Worm (Caenorhabditis elegans) whole organism, late embryonic: ENCODE measurements around the gene T15B12.1.

Experiments
- K09A11.1 ChIP-seq: sonication (generic microtip); optimal IDR thresholded peaks from 2 replicates; lab custom pipeline; 2017; ENCODE audit warnings: antibody characterized with exemption, mild to moderate bottlenecking, missing genetic modification characterization, missing compliant biosample characterization; ENCODE audit not compliant: insufficient read depth
- T23F11.4 ChIP-seq: fragments of 200-800 bp; sonication (Bioruptor generic); optimal IDR thresholded peaks from 2 replicates; lab custom pipeline; 2018; ENCODE audit warnings: mild to moderate bottlenecking, missing genetic modification characterization, missing compliant biosample characterization
- Y22D7AL.16 ChIP-seq: sonication (generic microtip); optimal IDR thresholded peaks from 2 replicates; lab custom pipeline; 2016; ENCODE audit warnings: missing genetic modification characterization, missing compliant biosample characterization
- ahr-1 ChIP-seq: sonication (generic microtip); optimal IDR thresholded peaks from 2 replicates; lab custom pipeline; 2016; ENCODE audit warnings: missing genetic modification characterization, missing compliant biosample characterization
- ama-1 ChIP-seq: fragments of 150-350 bp; optimal IDR thresholded peaks from 2 replicates; lab custom pipeline; 2014
- ceh-18 ChIP-seq: sonication (generic microtip); optimal IDR thresholded peaks from 2 replicates; lab custom pipeline; 2016; ENCODE audit warnings: missing genetic modification characterization, missing compliant biosample characterization
- ceh-19 ChIP-seq: fragments of 200-800 bp; sonication (Bioruptor generic); optimal IDR thresholded peaks from 2 replicates; lab custom pipeline; 2018; ENCODE audit warnings: mild to moderate bottlenecking, missing genetic modification characterization, missing compliant biosample characterization
- ceh-2 ChIP-seq: sonication (generic microtip); optimal IDR thresholded peaks from 2 replicates; lab custom pipeline; 2016; ENCODE audit warnings: missing genotype, missing genetic modification characterization, missing compliant biosample characterization
- ceh-31 ChIP-seq: sonication (generic microtip); optimal IDR thresholded peaks from 2 replicates; lab custom pipeline; 2016; ENCODE audit warnings: missing genetic modification characterization, missing compliant biosample characterization
- dve-1 ChIP-seq: sonication (generic microtip); optimal IDR thresholded peaks from 2 replicates; lab custom pipeline; 2017; ENCODE audit warnings: antibody characterized with exemption, mild to moderate bottlenecking, missing genetic modification characterization, missing compliant biosample characterization
- fax-1 ChIP-seq: sonication (generic microtip); optimal IDR thresholded peaks from 2 replicates; lab custom pipeline; 2016; ENCODE audit warnings: missing genotype, missing genetic modification characterization, missing compliant biosample characterization
- hlh-6 ChIP-seq: sonication (generic microtip); optimal IDR thresholded peaks from 2 replicates; lab custom pipeline; 2016; ENCODE audit warnings: missing genotype, missing genetic modification characterization, missing compliant biosample characterization
- lim-6 ChIP-seq: sonication (generic microtip); optimal IDR thresholded peaks from 2 replicates; lab custom pipeline; 2016; ENCODE audit warnings: missing genetic modification characterization, missing compliant biosample characterization
- lin-11 ChIP-seq: fragments of 200-800 bp; sonication (Bioruptor generic); optimal IDR thresholded peaks from 2 replicates; lab custom pipeline; 2018; ENCODE audit warnings: mild to moderate bottlenecking, missing genetic modification characterization, missing compliant biosample characterization
- mec-3 ChIP-seq: sonication (generic microtip); optimal IDR thresholded peaks from 2 replicates; lab custom pipeline; 2016; ENCODE audit warnings: borderline replicate concordance, missing genetic modification characterization, missing compliant biosample characterization
- nfya-1 ChIP-seq: sonication (generic microtip); optimal IDR thresholded peaks from 2 replicates; lab custom pipeline; 2017; ENCODE audit warnings: missing genetic modification characterization, mild to moderate bottlenecking, missing compliant biosample characterization, antibody characterized with exemption, moderate library complexity
- nhr-11 ChIP-seq: fragments of 150-350 bp; optimal IDR thresholded peaks from 2 replicates; lab custom pipeline; 2014; ENCODE audit warnings: missing biosample characterization, missing genetic modification characterization
- npax-4 ChIP-seq: sonication (generic microtip); optimal IDR thresholded peaks from 2 replicates; lab custom pipeline; 2016; ENCODE audit warnings: missing genetic modification characterization, missing compliant biosample characterization
- odd-2 ChIP-seq: sonication (generic microtip); optimal IDR thresholded peaks from 2 replicates; lab custom pipeline; 2017; ENCODE audit warnings: antibody characterized with exemption, mild to moderate bottlenecking, missing genetic modification characterization, missing compliant biosample characterization
- pax-1 ChIP-seq: fragments of 150-350 bp; optimal IDR thresholded peaks from 2 replicates; lab custom pipeline; 2014; ENCODE audit warnings: missing biosample characterization, missing genetic modification characterization
- pros-1 ChIP-seq: fragments of 150-350 bp; optimal IDR thresholded peaks from 2 replicates; lab custom pipeline; 2014; ENCODE audit warnings: missing biosample characterization, missing genetic modification reagents, missing genetic modification characterization
- ref-2 ChIP-seq: sonication (generic microtip); optimal IDR thresholded peaks from 2 replicates; lab custom pipeline; 2016; ENCODE audit warnings: missing genetic modification characterization, missing compliant biosample characterization
- sox-2 ChIP-seq: fragments of 200-800 bp; sonication (Bioruptor generic); IDR thresholded peaks from 2 replicates; pipeline ENCODE4 v1.3.6; 2022; ENCODE audit warnings: missing genetic modification reagents, missing genetic modification characterization, missing compliant biosample characterization
- unc-3 ChIP-seq, 2 experiments: fragments of 200-800 bp in 1 of 2; sonication (Bioruptor generic) in 1 of 2; sonication (generic microtip) in 1 of 2; conservative IDR thresholded peaks in 1 of 2; optimal IDR thresholded peaks in 1 of 2; 2 replicates each; pipeline versions ENCODE4 v1.3.6 to Lab custom; 2016 to 2022; ENCODE audit warnings: missing compliant biosample characterization in 2 of 2, missing genetic modification characterization in 2 of 2, missing genetic modification reagents in 1 of 2
- unc-42 ChIP-seq: sonication (generic microtip); optimal IDR thresholded peaks from 2 replicates; lab custom pipeline; 2016; ENCODE audit warnings: missing genotype, missing genetic modification characterization, missing compliant biosample characterization
- zip-5 ChIP-seq: sonication (generic microtip); optimal IDR thresholded peaks from 2 replicates; lab custom pipeline; 2016; ENCODE audit warnings: missing genetic modification characterization, missing compliant biosample characterization
- ztf-16 ChIP-seq: sonication (generic microtip); optimal IDR thresholded peaks from 2 replicates; lab custom pipeline; 2017; ENCODE audit warnings: missing genetic modification characterization, missing compliant biosample characterization

T15B12.1 gene

DNA sequence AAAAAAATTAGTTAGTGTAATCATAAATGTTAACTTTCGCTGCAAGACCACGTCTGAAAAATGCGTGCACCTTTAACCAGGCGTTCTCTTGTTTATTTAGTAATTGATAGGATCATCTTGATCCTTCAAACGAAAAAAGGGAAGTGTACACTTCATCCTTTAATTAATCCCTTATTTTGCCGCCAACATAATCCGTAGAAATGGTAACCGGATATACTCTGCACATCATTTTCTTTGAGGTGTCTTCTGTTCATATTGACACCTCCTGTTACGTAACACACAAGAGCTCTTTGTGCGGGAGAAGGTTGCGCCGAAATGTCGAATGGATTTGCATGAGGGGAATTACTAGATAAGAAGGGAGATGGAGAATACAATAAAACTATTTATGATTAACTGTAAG, 39.3 kb upstream of the T15B12.1 start:
- TF ChIP-seq ztf-16 (tag; lab: Kevin White, UChicago) (no peak), unc-42 (tag; lab: Kevin White, UChicago) (no peak), mec-3 (tag; lab: Kevin White, UChicago) (no peak), K09A11.1 (tag; lab: Kevin White, UChicago) (no peak), Y22D7AL.16 (tag; lab: Kevin White, UChicago) (no peak), ahr-1 (tag; lab: Kevin White, UChicago) (no peak), pros-1 (tag; lab: Kevin White, UChicago) (no peak), dve-1 (tag; lab: Kevin White, UChicago) (no peak), fax-1 (no peak), lim-6 (no peak), hlh-6 (no peak), T23F11.4 (GFP tag; lab: Kevin White, UChicago) (no peak), zip-5 (tag; lab: Kevin White, UChicago) (no peak), ceh-18 (no peak), nfya-1 (tag; lab: Kevin White, UChicago) (no peak), sox-2 (GFP tag; lab: Robert Waterston, UW) (no peak), npax-4 (tag; lab: Kevin White, UChicago) (no peak), lin-11 (tag; lab: Kevin White, UChicago) (no peak), ceh-2 (tag; lab: Kevin White, UChicago) (no peak)

DNA sequence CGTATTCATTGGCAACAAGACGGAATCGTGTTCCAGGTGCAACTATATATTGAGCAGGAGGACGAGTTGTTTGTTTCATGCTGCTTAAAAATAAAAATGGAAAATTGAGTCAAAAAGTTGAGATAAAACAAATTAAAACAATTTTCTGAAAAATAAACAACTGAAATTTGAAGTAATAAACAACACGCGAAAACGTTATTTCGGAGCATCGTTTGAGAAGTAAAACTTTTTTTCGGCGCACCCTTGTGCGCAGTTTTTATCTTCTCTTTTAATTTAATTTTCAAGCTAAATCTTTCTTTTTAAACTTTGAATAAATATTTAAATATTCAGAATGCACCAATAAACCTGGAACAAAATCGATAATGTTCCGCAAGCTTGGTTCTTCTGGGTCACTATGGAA, 33.9 kb upstream of the T15B12.1 start, which contains the start of the genes sumv-1 and gop-1:
TSS of gene sumv-1 (minus strand) at position 80 of the 400 bp plus-strand sequence.
TSS of gene gop-1 (plus strand) at position 331 of the 400 bp plus-strand sequence.
- TF ChIP-seq unc-42 (tag; lab: Kevin White, UChicago) (peak; percentile 19), pros-1 (tag; lab: Kevin White, UChicago) (no peak)

DNA sequence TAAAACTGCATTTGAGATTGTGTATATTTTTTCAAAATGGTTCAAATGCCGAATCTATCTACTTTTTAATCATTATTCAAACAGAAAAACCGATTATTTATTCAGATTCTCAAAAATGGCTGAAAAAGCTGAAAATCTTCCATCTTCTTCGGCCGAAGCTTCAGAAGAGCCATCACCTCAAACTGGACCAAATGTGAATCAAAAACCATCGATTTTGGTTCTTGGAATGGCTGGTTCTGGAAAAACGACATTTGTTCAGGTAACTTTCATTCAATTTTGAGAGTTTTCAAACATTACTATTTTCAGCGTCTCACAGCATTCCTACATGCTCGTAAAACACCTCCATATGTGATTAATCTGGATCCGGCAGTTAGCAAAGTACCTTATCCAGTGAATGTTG, 29.1 kb upstream of the T15B12.1 start, which contains the start of gene gop-2:
TSS of gene gop-2 (plus strand) at position 106 of the 400 bp plus-strand sequence.
- no peak for TF ChIP-seq unc-3 (GFP tag; conservative IDR thresholded peaks at IDR 0.05; lab: Robert Waterston, UW)
- TF ChIP-seq unc-3 (tag; optimal IDR thresholded peaks at IDR 0.05; lab: Kevin White, UChicago): no peak
- no peak for TF ChIP-seq ama-1
- TF ChIP-seq pax-1 (tag; lab: Kevin White, UChicago): no peak
- no peak for TF ChIP-seq ceh-18
- no peak for TF ChIP-seq mec-3 (tag; lab: Kevin White, UChicago)
- TF ChIP-seq ceh-19 (GFP tag; lab: Kevin White, UChicago): no peak
- TF ChIP-seq nhr-11 (tag; lab: Kevin White, UChicago): no peak
- TF ChIP-seq odd-2 (tag; lab: Kevin White, UChicago): no peak
- TF ChIP-seq, all 69 proteins: peak for 0

DNA sequence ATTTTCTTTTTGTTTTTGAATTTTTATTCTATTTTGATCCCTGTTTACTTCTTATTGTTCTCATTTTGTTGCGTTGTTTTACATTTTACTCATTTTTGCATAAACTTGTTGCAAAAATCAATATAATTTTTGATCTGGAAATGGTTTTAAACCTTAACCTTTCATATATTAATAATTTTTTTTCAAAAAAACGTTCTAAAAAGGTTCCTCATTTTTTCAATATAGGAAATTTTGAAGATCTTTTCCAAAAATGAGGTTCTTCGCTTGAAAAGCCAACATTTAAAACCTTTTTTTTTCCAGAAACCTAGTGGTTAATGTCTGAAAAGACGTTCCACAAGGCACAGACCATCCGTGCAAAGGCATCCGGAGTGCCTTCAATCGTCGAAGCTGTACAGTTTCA, 27.6 kb upstream of the T15B12.1 start, which contains the start of gene gop-3:
TSS of gene gop-3 (plus strand) at position 301 of the 400 bp plus-strand sequence.
- TF ChIP-seq ceh-2 (tag; lab: Kevin White, UChicago) (no peak), ama-1 (no peak)

DNA sequence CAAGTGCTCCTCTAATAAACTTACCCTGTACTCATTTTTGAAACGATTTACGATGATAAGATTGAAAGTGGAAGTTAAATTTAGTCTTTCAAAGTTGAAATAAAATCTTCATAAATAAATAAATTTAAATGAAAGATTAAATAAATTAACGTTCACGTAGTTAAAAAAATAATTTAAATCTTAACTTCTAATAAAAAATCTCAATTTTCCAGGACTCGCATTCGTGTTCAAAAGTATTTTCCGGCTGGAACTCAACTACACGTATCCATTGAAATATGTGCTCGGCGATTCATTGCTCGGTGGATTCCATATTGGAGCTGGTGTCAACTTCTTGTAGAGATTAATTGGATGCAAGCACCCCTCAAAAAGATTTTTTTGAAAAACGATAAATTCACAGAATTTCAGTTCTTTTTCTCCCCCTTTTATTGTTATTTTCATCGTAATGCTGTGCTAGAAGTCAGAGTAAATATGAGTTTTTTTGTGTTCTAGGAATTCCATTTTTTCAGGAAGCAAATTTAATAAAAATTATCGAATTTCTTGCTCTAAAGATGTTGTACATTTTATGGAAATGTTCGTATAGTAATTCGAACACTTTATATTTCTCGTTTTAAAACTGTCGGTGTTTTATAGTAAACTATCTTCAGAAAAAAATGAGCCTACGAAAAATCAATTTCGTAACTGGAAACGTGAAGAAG, 24.5 kb upstream of the T15B12.1 start, which contains the start of the genes C34E10.9 and hap-1:
TSS of gene C34E10.9 (minus strand) at position 101 of the 695 bp plus-strand sequence.
TSS of gene hap-1 (plus strand) at position 645 of the 695 bp plus-strand sequence.
- TF ChIP-seq ceh-31: no peak

DNA sequence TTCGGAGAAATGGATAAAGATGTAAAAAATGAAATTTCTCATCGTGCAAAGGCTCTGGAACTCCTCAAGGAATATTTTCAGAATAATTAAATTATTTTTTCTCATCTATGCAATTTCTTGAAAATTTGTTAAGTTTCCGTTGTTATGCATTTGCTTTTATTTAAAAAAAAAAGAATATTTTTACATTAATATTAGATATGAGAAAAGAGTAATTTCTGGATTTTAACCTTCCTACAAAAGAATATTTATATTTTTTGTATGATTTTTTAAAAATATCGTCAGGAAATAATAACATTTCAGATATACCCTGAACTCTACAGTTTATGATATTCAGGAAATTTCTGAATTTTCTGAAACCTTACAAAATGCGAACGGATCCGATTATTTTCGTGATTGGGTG, 23.2 kb upstream of the T15B12.1 start, which contains the start of gene gro-1:
TSS of gene gro-1 (plus strand) at position 301 of the 400 bp plus-strand sequence.
- TF ChIP-seq ref-2 (tag; lab: Kevin White, UChicago): no peak
- TF ChIP-seq nfya-1 (tag; lab: Kevin White, UChicago): no peak
